Worm (Caenorhabditis elegans): ENCODE data around the gene B0303.7.
A peak's percentile ranks its signal among the peaks of the same experiment; 100 is the strongest.

B0303.7 gene

DNA sequence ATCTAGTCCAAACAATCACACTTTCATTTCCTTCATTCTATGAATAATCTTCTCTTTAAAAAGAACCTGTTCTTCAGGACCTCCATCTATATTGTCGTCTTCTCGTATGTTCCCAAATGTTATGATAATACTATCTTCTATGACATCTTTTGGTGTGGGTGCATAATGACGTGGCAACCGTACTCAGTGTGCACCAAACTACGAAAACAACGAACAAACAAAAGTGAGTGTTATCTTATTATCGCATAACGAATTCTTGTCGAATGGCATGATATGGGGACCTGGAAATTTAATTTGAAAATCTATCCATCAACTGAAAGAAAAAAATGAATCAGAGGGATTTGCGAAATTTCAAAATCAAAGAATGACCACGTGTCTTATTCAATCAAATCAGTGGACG lies 37.4 kb upstream of the B0303.7 start:
- TF ChIP-seq ama-1 (optimal IDR thresholded peaks at IDR 0.05) (no peak), nhr-19 (GFP tag; conservative IDR thresholded peaks at IDR 0.05) (peak; percentile 12; the same call in 1 of the 2 replicates), snu-23 (GFP tag; optimal IDR thresholded peaks at IDR 0.05) (peak; percentile 1), fos-1 (tag; optimal IDR thresholded peaks at IDR 0.05) (no peak), nhr-85 (tag) (peak; percentile 70), lin-14 (GFP tag; optimal IDR thresholded peaks at IDR 0.05) (peak; percentile 3)

ce11 chrIII:8656957-8657356 lies 36.5 kb upstream of the B0303.7 start:
- TF ChIP-seq unc-130 (tag; optimal IDR thresholded peaks at IDR 0.05), result no peak
- no peak for TF ChIP-seq ztf-4 (tag; optimal IDR thresholded peaks at IDR 0.05)
- no peak for TF ChIP-seq hpl-2 (GFP tag; optimal IDR thresholded peaks at IDR 0.05)
- no peak for TF ChIP-seq nhr-76 (tag; optimal IDR thresholded peaks at IDR 0.05)
- TF ChIP-seq dpl-1 (GFP tag; optimal IDR thresholded peaks at IDR 0.05), result no peak
- TF ChIP-seq ets-5 (GFP tag; IDR thresholded peaks at IDR 0.05), result no peak
- TF ChIP-seq lin-14 (GFP tag; optimal IDR thresholded peaks at IDR 0.05), result peak; percentile 35
- no peak for TF ChIP-seq C04F5.9 (tag; optimal IDR thresholded peaks at IDR 0.05)
- TF ChIP-seq nhr-20 (tag; optimal IDR thresholded peaks at IDR 0.05), result peak; percentile 34
- no peak for TF ChIP-seq ceh-88 (GFP tag; IDR thresholded peaks at IDR 0.05)
- TF ChIP-seq rnt-1 (tag; optimal IDR thresholded peaks at IDR 0.05), result no peak
- no peak for TF ChIP-seq irx-1 (tag; optimal IDR thresholded peaks at IDR 0.05)
- no peak for TF ChIP-seq lsy-2 (tag; optimal IDR thresholded peaks at IDR 0.05)
- peak in 2 of 6 experiments; percentile 26 to 81 for TF ChIP-seq elt-3 (tag; optimal IDR thresholded peaks at IDR 0.05)
- no peak for TF ChIP-seq sox-4 (tag; optimal IDR thresholded peaks at IDR 0.05)
- no peak for TF ChIP-seq pqm-1 (tag; optimal IDR thresholded peaks at IDR 0.05)
- no peak for TF ChIP-seq sptf-1 (tag; optimal IDR thresholded peaks at IDR 0.05)
- peak in 1 of 2 experiments; percentile 46 for TF ChIP-seq lin-35 (GFP tag; optimal IDR thresholded peaks at IDR 0.05)
- no peak for TF ChIP-seq sup-37 (GFP tag; optimal IDR thresholded peaks at IDR 0.05)
- no peak for TF ChIP-seq nhr-12 (tag; optimal IDR thresholded peaks at IDR 0.05)
- no peak for TF ChIP-seq hlh-17 (GFP tag; optimal IDR thresholded peaks at IDR 0.05; ENCODE audit: borderline replicate concordance)
- peak; percentile 41 for TF ChIP-seq jun-1 (tag; optimal IDR thresholded peaks at IDR 0.05)
- peak in 1 of 2 experiments; percentile 23 for TF ChIP-seq mdl-1 (tag; optimal IDR thresholded peaks at IDR 0.05)
- no peak for TF ChIP-seq efl-1 (optimal IDR thresholded peaks at IDR 0.05)
- peak in 1 of 2 experiments; percentile 24 for TF ChIP-seq efl-1 (GFP tag; optimal IDR thresholded peaks at IDR 0.05 in 1 of 2)
- TF ChIP-seq snu-23 (GFP tag; optimal IDR thresholded peaks at IDR 0.05), result no peak
- TF ChIP-seq zag-1 (tag; optimal IDR thresholded peaks at IDR 0.05), result no peak
- TF ChIP-seq C16A3.4 (tag; optimal IDR thresholded peaks at IDR 0.05), result no peak
- TF ChIP-seq mep-1 (tag; optimal IDR thresholded peaks at IDR 0.05), result no peak
- no peak for TF ChIP-seq skn-1 (tag; optimal IDR thresholded peaks at IDR 0.05)
- TF ChIP-seq efl-3 (GFP tag; optimal IDR thresholded peaks at IDR 0.05), result no peak
- TF ChIP-seq lin-15B (tag; optimal IDR thresholded peaks at IDR 0.05), result no peak
- no peak for TF ChIP-seq unc-30 (tag; optimal IDR thresholded peaks at IDR 0.05)
- no peak for TF ChIP-seq unc-62 (GFP tag; optimal IDR thresholded peaks at IDR 0.05)
- no peak for TF ChIP-seq fkh-8 (tag; optimal IDR thresholded peaks at IDR 0.05)
- TF ChIP-seq xbp-1 (tag; optimal IDR thresholded peaks at IDR 0.05), result no peak
- TF ChIP-seq lin-13 (GFP tag; optimal IDR thresholded peaks at IDR 0.05), result no peak
- no peak for TF ChIP-seq unc-86 (tag; optimal IDR thresholded peaks at IDR 0.05)
- TF ChIP-seq alr-1 (tag; optimal IDR thresholded peaks at IDR 0.05; ENCODE audit: borderline replicate concordance), result no peak
- TF ChIP-seq nhr-19 (GFP tag; conservative IDR thresholded peaks at IDR 0.05), result no peak
- TF ChIP-seq isw-1 (GFP tag; IDR thresholded peaks at IDR 0.05), result no peak
- TF ChIP-seq ces-1 (GFP tag; optimal IDR thresholded peaks at IDR 0.05), result no peak
- no peak for TF ChIP-seq mab-9 (GFP tag; IDR thresholded peaks at IDR 0.05)
- no peak for TF ChIP-seq snpc-4 (tag; optimal IDR thresholded peaks at IDR 0.05)
- no peak for TF ChIP-seq blmp-1 (tag; optimal IDR thresholded peaks at IDR 0.05)
- TF ChIP-seq nhr-28 (tag; optimal IDR thresholded peaks at IDR 0.05), result no peak
- TF ChIP-seq swsn-7 (tag; optimal IDR thresholded peaks at IDR 0.05), result no peak
- no peak for TF ChIP-seq fkh-10 (GFP tag; optimal IDR thresholded peaks at IDR 0.05)
- TF ChIP-seq lir-3 (tag; optimal IDR thresholded peaks at IDR 0.05; ENCODE audit: poor library complexity), result no peak
- TF ChIP-seq ama-1 (optimal IDR thresholded peaks at IDR 0.05), result no peak
- TF ChIP-seq Y116A8C.19 (tag; optimal IDR thresholded peaks at IDR 0.05; ENCODE audit: borderline replicate concordance), result no peak
